Worm (Caenorhabditis elegans) whole organism, L4 larva: ENCODE measurements around the gene nhr-211.
A peak's percentile ranks its signal among the peaks of the same experiment; 100 is the strongest.

Experiments
- F26F4.8 ChIP-seq: fragments of 200-800 bp; sonication (Bioruptor generic); conservative IDR thresholded peaks from 2 replicates; pipeline ENCODE4 v1.3.6; 2022; ENCODE audit warnings: missing genetic modification characterization, missing compliant biosample characterization
- F37D6.2 ChIP-seq: sonication (generic microtip); optimal IDR thresholded peaks from 2 replicates; lab custom pipeline; 2016; ENCODE audit warnings: mild to moderate bottlenecking, missing genetic modification characterization, missing compliant biosample characterization
- R02D3.7 ChIP-seq: fragments of 150-350 bp; sonication (generic microtip); optimal IDR thresholded peaks from 3 replicates; lab custom pipeline; 2014; ENCODE audit warnings: missing biosample characterization, missing genetic modification characterization
- T26A8.4 ChIP-seq: fragments of 200-800 bp; sonication (Bioruptor generic); IDR thresholded peaks from 2 replicates; pipeline ENCODE4 v1.3.6; 2022; ENCODE audit warnings: missing genetic modification characterization, missing compliant biosample characterization
- Y48G9A.11 ChIP-seq: fragments of 200-800 bp; sonication (Bioruptor generic); IDR thresholded peaks from 2 replicates; pipeline ENCODE4 v1.3.6; 2022; ENCODE audit warnings: missing genetic modification reagents, missing genetic modification characterization, missing compliant biosample characterization
- Y5F2A.4 ChIP-seq: fragments of 200-800 bp; sonication (Bioruptor generic); optimal IDR thresholded peaks from 2 replicates; lab custom pipeline; 2018; ENCODE audit warnings: mild to moderate bottlenecking, missing genetic modification characterization, missing compliant biosample characterization
- Y75B8A.6 ChIP-seq: fragments of 200-800 bp; sonication (Bioruptor generic); IDR thresholded peaks from 2 replicates; pipeline ENCODE4 v1.3.6; 2022; ENCODE audit warnings: missing genetic modification reagents, missing genetic modification characterization, missing compliant biosample characterization
- aha-1 ChIP-seq: fragments of 150-350 bp; peaks from one replicate; lab custom pipeline; 2014; ENCODE audit warnings: missing biosample characterization, missing genetic modification characterization
- aly-2 ChIP-seq: sonication (generic microtip); optimal IDR thresholded peaks from 2 replicates; lab custom pipeline; 2018; ENCODE audit warnings: missing biosample characterization, missing genetic modification characterization
- ama-1 ChIP-seq: fragments of 150-350 bp; optimal IDR thresholded peaks from 2 replicates; lab custom pipeline; 2014; ENCODE audit warnings: inconsistent platforms, mixed read lengths
- attf-4 ChIP-seq: sonication (generic microtip); optimal IDR thresholded peaks from 3 replicates; lab custom pipeline; 2017; ENCODE audit warnings: missing biosample characterization, missing genetic modification characterization
- ceh-32 ChIP-seq: sonication (generic microtip); optimal IDR thresholded peaks from 2 replicates; lab custom pipeline; 2016; ENCODE audit warnings: mild to moderate bottlenecking, missing genetic modification characterization, missing compliant biosample characterization; ENCODE audit not compliant: poor library complexity
- ceh-44 ChIP-seq: fragments of 200-800 bp; sonication (Bioruptor generic); IDR thresholded peaks from 2 replicates; pipeline ENCODE4 v1.3.6; 2022; ENCODE audit warnings: missing genetic modification reagents, missing genetic modification characterization, missing compliant biosample characterization
- ceh-62 ChIP-seq: sonication (generic microtip); optimal IDR thresholded peaks from 2 replicates; lab custom pipeline; 2017; ENCODE audit warnings: missing biosample characterization, missing genetic modification characterization
- ceh-82 ChIP-seq: sonication (generic microtip); optimal IDR thresholded peaks from 2 replicates; lab custom pipeline; 2017; ENCODE audit warnings: missing biosample characterization, missing genetic modification characterization
- daf-16 ChIP-seq, 3 experiments: sonication (generic microtip); optimal IDR thresholded peaks; 2 replicates each; lab custom pipeline; 2016 to 2017; ENCODE audit warnings: missing genetic modification characterization in 3 of 3, missing genetic modification reagents in 3 of 3, mild to moderate bottlenecking in 2 of 3, missing compliant biosample characterization in 2 of 3, missing biosample characterization in 1 of 3, moderate library complexity in 1 of 3
- daf-19 ChIP-seq: fragments of 200-800 bp; sonication (Bioruptor generic); conservative IDR thresholded peaks from 2 replicates; pipeline ENCODE4 v1.3.6; 2022; ENCODE audit warnings: missing genetic modification characterization, missing compliant biosample characterization
- daf-8 ChIP-seq: fragments of 200-800 bp; sonication (Bioruptor generic); IDR thresholded peaks from 2 replicates; pipeline ENCODE4 v1.3.6; 2022; ENCODE audit warnings: missing genetic modification characterization, missing compliant biosample characterization
- dmd-6 ChIP-seq: fragments of 200-800 bp; sonication (Bioruptor generic); IDR thresholded peaks from 2 replicates; pipeline ENCODE4 v1.3.6; 2022; ENCODE audit warnings: missing genetic modification reagents, missing genetic modification characterization, missing compliant biosample characterization
- dmd-9 ChIP-seq: fragments of 200-800 bp; sonication (Bioruptor generic); IDR thresholded peaks from 2 replicates; pipeline ENCODE4 v1.3.6; 2022; ENCODE audit warnings: missing genetic modification reagents, missing genetic modification characterization, missing compliant biosample characterization
- dpl-1 ChIP-seq: fragments of 150-350 bp; optimal IDR thresholded peaks from 2 replicates; lab custom pipeline; 2014; ENCODE audit warnings: missing biosample characterization, missing genetic modification reagents, missing genetic modification characterization
- duxl-1 ChIP-seq: sonication (generic microtip); optimal IDR thresholded peaks from 2 replicates; lab custom pipeline; 2016; ENCODE audit warnings: mild to moderate bottlenecking, missing genetic modification characterization, moderate library complexity, missing compliant biosample characterization; ENCODE audit not compliant: poor library complexity
- dve-1 ChIP-seq: sonication (generic microtip); optimal IDR thresholded peaks from 2 replicates; lab custom pipeline; 2017; ENCODE audit warnings: antibody characterized with exemption, mild to moderate bottlenecking, missing genetic modification characterization, missing compliant biosample characterization; ENCODE audit not compliant: insufficient read depth
- egl-27 ChIP-seq: sonication (generic microtip); optimal IDR thresholded peaks from 3 replicates; lab custom pipeline; 2017; ENCODE audit warnings: missing biosample characterization, missing genetic modification reagents, missing genetic modification characterization
- egl-43 ChIP-seq: fragments of 200-800 bp; sonication (Bioruptor generic); IDR thresholded peaks from 2 replicates; pipeline ENCODE4 v1.3.6; 2022; ENCODE audit warnings: missing genetic modification reagents, missing genetic modification characterization, missing compliant biosample characterization
- hif-1 ChIP-seq, 2 experiments: sonication (generic microtip); optimal IDR thresholded peaks; 2 replicates each; lab custom pipeline; 2016 to 2017; ENCODE audit warnings: missing compliant biosample characterization in 2 of 2, missing genetic modification characterization in 2 of 2, missing genetic modification reagents in 2 of 2, missing genotype in 2 of 2, mild to moderate bottlenecking in 1 of 2
- hlh-30 ChIP-seq: sonication (generic microtip); optimal IDR thresholded peaks from 2 replicates; lab custom pipeline; 2017; ENCODE audit warnings: antibody characterized with exemption, mild to moderate bottlenecking, missing genetic modification characterization, missing compliant biosample characterization; ENCODE audit not compliant: insufficient read depth
- lim-7 ChIP-seq: fragments of 200-800 bp; sonication (Bioruptor generic); IDR thresholded peaks from 2 replicates; pipeline ENCODE4 v1.3.6; 2022; ENCODE audit warnings: missing genetic modification characterization, missing compliant biosample characterization
- lin-1 ChIP-seq: fragments of 200-800 bp; sonication (Bioruptor generic); IDR thresholded peaks from 2 replicates; pipeline ENCODE4 v1.3.6; 2022; ENCODE audit warnings: missing genetic modification reagents, missing genetic modification characterization, missing compliant biosample characterization
- lin-13 ChIP-seq: fragments of 150-350 bp; optimal IDR thresholded peaks from 2 replicates; lab custom pipeline; 2014; ENCODE audit warnings: missing biosample characterization, missing genetic modification reagents, missing genetic modification characterization
- lin-15B ChIP-seq: fragments of 150-350 bp; sonication (generic microtip); optimal IDR thresholded peaks from 3 replicates; lab custom pipeline; 2014; ENCODE audit warnings: missing biosample characterization, missing genetic modification characterization
- lir-3 ChIP-seq: sonication (generic microtip); optimal IDR thresholded peaks from 2 replicates; lab custom pipeline; 2016; ENCODE audit warnings: mild to moderate bottlenecking, missing genetic modification characterization, missing compliant biosample characterization
- lsy-2 ChIP-seq, 2 experiments: fragments of 150-350 bp in 1 of 2; sonication (generic microtip) in 1 of 2; optimal IDR thresholded peaks; 2 replicates each; lab custom pipeline; 2014 to 2017; ENCODE audit warnings: missing biosample characterization in 2 of 2, missing genetic modification characterization in 2 of 2
- madf-5 ChIP-seq, 2 experiments: fragments of 200-800 bp; sonication (Bioruptor generic); IDR thresholded peaks; 2 replicates each; pipeline ENCODE4 v1.3.6; 2022; ENCODE audit warnings: missing compliant biosample characterization in 2 of 2, missing genetic modification characterization in 2 of 2
- madf-9 ChIP-seq: fragments of 200-800 bp; sonication (Bioruptor generic); conservative IDR thresholded peaks from 2 replicates; pipeline ENCODE4 v1.3.6; 2022; ENCODE audit warnings: missing genetic modification reagents, missing genetic modification characterization, missing compliant biosample characterization
- mdt-29 ChIP-seq: fragments of 200-800 bp; sonication (Bioruptor generic); IDR thresholded peaks from 2 replicates; pipeline ENCODE4 v1.3.6; 2022; ENCODE audit warnings: missing genetic modification reagents, missing genetic modification characterization, missing compliant biosample characterization
- mep-1 ChIP-seq: fragments of 150-350 bp; sonication (generic microtip); optimal IDR thresholded peaks from 3 replicates; lab custom pipeline; 2014; ENCODE audit warnings: missing biosample characterization, missing genetic modification characterization
- mes-2 ChIP-seq: sonication (generic microtip); optimal IDR thresholded peaks from 2 replicates; lab custom pipeline; 2016; ENCODE audit warnings: missing genotype, mild to moderate bottlenecking, missing genetic modification characterization, missing compliant biosample characterization; ENCODE audit not compliant: poor library complexity, severe bottlenecking
- mxl-3 ChIP-seq: fragments of 200-800 bp; sonication (Bioruptor generic); optimal IDR thresholded peaks from 2 replicates; lab custom pipeline; 2018; ENCODE audit warnings: mild to moderate bottlenecking, missing genetic modification characterization, missing compliant biosample characterization
- nhr-11 ChIP-seq: fragments of 150-350 bp; optimal IDR thresholded peaks from 2 replicates; lab custom pipeline; 2014; ENCODE audit warnings: missing biosample characterization, missing genetic modification characterization
- nhr-237 ChIP-seq: sonication (generic microtip); optimal IDR thresholded peaks from 2 replicates; lab custom pipeline; 2017; ENCODE audit warnings: missing biosample characterization, missing genetic modification characterization
- nhr-28 ChIP-seq: fragments of 150-350 bp; optimal IDR thresholded peaks from 2 replicates; lab custom pipeline; 2014; ENCODE audit warnings: missing biosample characterization, missing genetic modification characterization
- nhr-42 ChIP-seq: fragments of 200-800 bp; sonication (Bioruptor generic); IDR thresholded peaks from 2 replicates; pipeline ENCODE4 v1.3.6; 2022; ENCODE audit warnings: missing genetic modification characterization, missing compliant biosample characterization
- nhr-76 ChIP-seq: fragments of 150-350 bp; optimal IDR thresholded peaks from 2 replicates; lab custom pipeline; 2014; ENCODE audit warnings: missing biosample characterization, missing genetic modification characterization
- php-3 ChIP-seq: fragments of 200-800 bp; sonication (Bioruptor generic); IDR thresholded peaks from 2 replicates; pipeline ENCODE4 v1.3.6; 2022; ENCODE audit warnings: missing genetic modification reagents, missing genetic modification characterization, missing compliant biosample characterization
- snpc-1.2 ChIP-seq: fragments of 200-800 bp; sonication (Bioruptor generic); IDR thresholded peaks from 2 replicates; pipeline ENCODE4 v1.3.6; 2022; ENCODE audit warnings: missing genetic modification reagents, missing genetic modification characterization, missing compliant biosample characterization
- zag-1 ChIP-seq: fragments of 150-350 bp; optimal IDR thresholded peaks from 2 replicates; lab custom pipeline; 2014; ENCODE audit warnings: missing biosample characterization, missing genetic modification characterization
- ztf-11 ChIP-seq: fragments of 150-350 bp; optimal IDR thresholded peaks from 2 replicates; lab custom pipeline; 2014; ENCODE audit warnings: missing biosample characterization, missing genetic modification characterization

nhr-211 gene

DNA sequence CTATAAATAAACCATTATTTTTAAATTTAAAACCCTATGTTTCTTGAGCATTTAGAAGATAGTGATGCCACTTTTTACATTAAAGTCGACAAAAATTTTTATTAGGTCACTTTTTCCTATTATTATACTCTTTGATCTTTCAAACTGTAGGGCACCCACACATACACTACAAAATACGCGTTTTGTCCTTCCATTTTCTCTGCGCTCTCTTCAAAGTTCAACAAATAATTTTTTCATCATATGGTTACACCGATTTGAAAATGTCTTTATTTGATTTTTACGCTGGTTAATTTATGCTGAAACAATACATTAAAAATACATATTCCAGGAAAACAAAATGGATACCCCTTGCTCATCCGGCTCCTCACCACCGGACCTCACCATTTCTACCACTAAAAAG is 24.5 kb upstream of the nhr-211 start, which contains the start of gene nhr-202 (continued):
- no peak for TF ChIP-seq madf-9
- TF ChIP-seq nhr-11 (tag; lab: Kevin White, UChicago), result no peak
- no peak for TF ChIP-seq nhr-76 (tag; lab: Kevin White, UChicago)
- no peak for TF ChIP-seq mxl-3 (GFP tag; lab: Kevin White, UChicago)
- TF ChIP-seq egl-27 (tag; lab: Kevin White, UChicago), result no peak
- no peak for TF ChIP-seq snpc-1.2
- TF ChIP-seq daf-19 (GFP tag; lab: Robert Waterston, UW), result no peak
- peak; percentile 32 for TF ChIP-seq mep-1 (tag; lab: Kevin White, UChicago)
- no peak for TF ChIP-seq aly-2 (tag; lab: Kevin White, UChicago)
- TF ChIP-seq nhr-28 (tag; lab: Kevin White, UChicago), result peak; percentile 100
- TF ChIP-seq Y75B8A.6, result no peak
- no peak for TF ChIP-seq php-3 (GFP tag; lab: Robert Waterston, UW)
- TF ChIP-seq lin-1 (GFP tag; lab: Robert Waterston, UW), result no peak
- no peak for TF ChIP-seq lin-13 (GFP tag; lab: Kevin White, UChicago)
- TF ChIP-seq dmd-9 (GFP tag; lab: Robert Waterston, UW), result no peak
- TF ChIP-seq mes-2 (tag; lab: Kevin White, UChicago), result no peak
- TF ChIP-seq ceh-44 (GFP tag; lab: Robert Waterston, UW), result no peak
- TF ChIP-seq ceh-82 (tag; lab: Kevin White, UChicago), result no peak
- TF ChIP-seq nhr-42 (GFP tag; lab: Robert Waterston, UW), result no peak
- no peak for TF ChIP-seq Y48G9A.11 (GFP tag; lab: Robert Waterston, UW)
- no peak for TF ChIP-seq aha-1 (tag; lab: Kevin White, UChicago)
- TF ChIP-seq F37D6.2 (tag; lab: Kevin White, UChicago), result no peak
- TF ChIP-seq daf-16 (GFP tag; optimal IDR thresholded peaks at IDR 0.05; lab: Kevin White, UChicago), result no peak
- TF ChIP-seq daf-16 (tag; optimal IDR thresholded peaks at IDR 0.05; lab: Kevin White, UChicago), result peak; percentile 59
- TF ChIP-seq attf-4 (tag; lab: Kevin White, UChicago), result no peak
- no peak for TF ChIP-seq lir-3
- TF ChIP-seq, all 104 proteins: peak for 13

DNA sequence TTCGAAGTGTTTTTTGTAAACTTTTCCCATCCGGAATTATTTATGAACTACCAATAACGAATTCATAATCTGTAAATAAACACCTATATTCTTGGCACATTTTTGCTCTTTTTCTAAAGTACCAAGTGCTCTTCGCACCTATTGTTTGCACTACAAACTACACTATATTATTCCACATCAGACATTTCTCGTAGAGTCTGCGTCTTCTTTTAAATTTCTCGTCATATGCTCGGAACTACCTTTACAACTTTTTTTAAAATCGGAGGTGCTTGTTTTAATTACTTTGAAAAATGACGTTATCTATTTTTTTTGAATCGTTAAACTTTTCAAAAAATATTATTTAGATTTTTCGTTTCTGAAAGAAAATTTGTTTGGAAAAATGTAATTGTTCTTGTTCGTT is 22.0 kb upstream of the nhr-211 start, which contains the start of gene nhr-201:
Gene nhr-201, plus strand, starts transcription at position 29 of the 400 bp plus-strand sequence.
- TF ChIP-seq mxl-3 (GFP tag; lab: Kevin White, UChicago), result no peak
- TF ChIP-seq lin-15B (tag; lab: Kevin White, UChicago), result no peak
- peak; percentile 59 for TF ChIP-seq hlh-30 (tag; lab: Kevin White, UChicago)
- TF ChIP-seq php-3 (GFP tag; lab: Robert Waterston, UW), result no peak
- TF ChIP-seq nhr-28 (tag; lab: Kevin White, UChicago), result peak; percentile 95
- TF ChIP-seq ceh-62 (tag; lab: Kevin White, UChicago), result no peak
- TF ChIP-seq dmd-6 (GFP tag; lab: Robert Waterston, UW), result peak; percentile 46; the same call in 1 of the 2 replicates
- no peak for TF ChIP-seq mdt-29 (GFP tag; lab: Robert Waterston, UW)
- TF ChIP-seq dpl-1 (GFP tag; lab: Kevin White, UChicago), result no peak
- TF ChIP-seq madf-9, result no peak
- TF ChIP-seq egl-43 (GFP tag; lab: Robert Waterston, UW), result no peak
- no peak for TF ChIP-seq ceh-44 (GFP tag; lab: Robert Waterston, UW)
- TF ChIP-seq hif-1 (tag; optimal IDR thresholded peaks at IDR 0.05; lab: Kevin White, UChicago), result no peak
- no peak for TF ChIP-seq lim-7 (GFP tag; lab: Robert Waterston, UW)
- no peak for TF ChIP-seq zag-1 (tag; lab: Kevin White, UChicago)
- no peak for TF ChIP-seq nhr-11 (tag; lab: Kevin White, UChicago)
- TF ChIP-seq attf-4 (tag; lab: Kevin White, UChicago), result no peak
- TF ChIP-seq ceh-82 (tag; lab: Kevin White, UChicago), result no peak
- TF ChIP-seq lir-3, result no peak
- no peak for TF ChIP-seq ceh-32
- TF ChIP-seq ztf-11 (tag; lab: Kevin White, UChicago), result no peak
- no peak for TF ChIP-seq R02D3.7
- no peak for TF ChIP-seq madf-5 (GFP tag; IDR thresholded peaks at IDR 0.05; lab: Robert Waterston, UW)
- no peak for TF ChIP-seq daf-8
- no peak for TF ChIP-seq nhr-76 (tag; lab: Kevin White, UChicago)
- no peak for TF ChIP-seq lin-13 (GFP tag; lab: Kevin White, UChicago)
- TF ChIP-seq snpc-1.2, result no peak
- no peak for TF ChIP-seq nhr-237 (tag; lab: Kevin White, UChicago)
- no peak for TF ChIP-seq F26F4.8 (GFP tag; lab: Robert Waterston, UW)
- TF ChIP-seq F37D6.2 (tag; lab: Kevin White, UChicago), result no peak
- TF ChIP-seq dve-1 (tag; lab: Kevin White, UChicago), result peak; percentile 64
- TF ChIP-seq ama-1 (lab: Kevin White, UChicago), result no peak
- peak; percentile 18 for TF ChIP-seq mep-1 (tag; lab: Kevin White, UChicago)
- no peak for TF ChIP-seq T26A8.4
- TF ChIP-seq lsy-2 (tag; optimal IDR thresholded peaks at IDR 0.05; lab: Kevin White, UChicago), result peak in 1 of 2 experiments; percentile 25
- no peak for TF ChIP-seq duxl-1 (tag; lab: Kevin White, UChicago)
- no peak for TF ChIP-seq Y5F2A.4
